Worm (Caenorhabditis elegans) whole organism, early embryonic: ENCODE data around the gene cyp-33C5.

Experiments
- B0310.2 ChIP-seq: sonication (generic microtip); optimal IDR thresholded peaks from 2 replicates; lab custom pipeline; 2016; ENCODE audit warnings: mild to moderate bottlenecking, missing genetic modification characterization, missing compliant biosample characterization
- aly-1 ChIP-seq: sonication (generic microtip); optimal IDR thresholded peaks from 2 replicates; lab custom pipeline; 2016; ENCODE audit warnings: missing genetic modification characterization, missing compliant biosample characterization
- ama-1 ChIP-seq: fragments of 150-350 bp; optimal IDR thresholded peaks from 2 replicates; lab custom pipeline; 2014
- ceh-13 ChIP-seq: fragments of 200-800 bp; sonication (Bioruptor generic); optimal IDR thresholded peaks from 2 replicates; lab custom pipeline; 2018; ENCODE audit warnings: mild to moderate bottlenecking, missing genetic modification characterization, missing compliant biosample characterization
- ceh-36 ChIP-seq: sonication (generic microtip); optimal IDR thresholded peaks from 2 replicates; lab custom pipeline; 2016; ENCODE audit warnings: missing genetic modification characterization, inconsistent platforms, missing compliant biosample characterization
- ets-7 ChIP-seq: sonication (generic microtip); optimal IDR thresholded peaks from 2 replicates; lab custom pipeline; 2016; ENCODE audit warnings: missing genotype, missing genetic modification characterization, missing compliant biosample characterization
- flt-1 ChIP-seq: fragments of 200-800 bp; sonication (Bioruptor generic); IDR thresholded peaks from 2 replicates; pipeline ENCODE4 v1.3.6; 2022; ENCODE audit warnings: missing genetic modification characterization, missing compliant biosample characterization
- hmg-4 ChIP-seq: fragments of 200-800 bp; sonication (Bioruptor generic); optimal IDR thresholded peaks from 2 replicates; lab custom pipeline; 2018; ENCODE audit warnings: mild to moderate bottlenecking, missing genetic modification characterization, missing compliant biosample characterization
- pes-1 ChIP-seq: fragments of 200-800 bp; sonication (Bioruptor generic); IDR thresholded peaks from 2 replicates; pipeline ENCODE4 v1.3.6; 2022; ENCODE audit warnings: missing genetic modification reagents, missing genetic modification characterization, missing compliant biosample characterization
- sea-1 ChIP-seq: fragments of 200-800 bp; sonication (Bioruptor generic); conservative IDR thresholded peaks from 2 replicates; pipeline ENCODE4 v1.3.6; 2022; ENCODE audit warnings: missing genetic modification characterization, missing compliant biosample characterization
- tbx-11 ChIP-seq: fragments of 200-800 bp; sonication (Bioruptor generic); IDR thresholded peaks from 2 replicates; pipeline ENCODE4 v1.3.6; 2022; ENCODE audit warnings: missing genetic modification characterization, missing compliant biosample characterization
- tbx-37 ChIP-seq: fragments of 200-800 bp; sonication (Bioruptor generic); conservative IDR thresholded peaks from 2 replicates; pipeline ENCODE4 v1.3.6; 2022; ENCODE audit warnings: missing genetic modification reagents, missing genetic modification characterization, missing compliant biosample characterization
- tra-4 ChIP-seq: sonication (generic microtip); optimal IDR thresholded peaks from 2 replicates; lab custom pipeline; 2017; ENCODE audit warnings: missing genetic modification characterization, missing compliant biosample characterization

ce11 chrV:2266958-2267357, 22.2 kb downstream of the cyp-33C5 start, which contains the start of gene nhr-275:
- no peak for TF ChIP-seq ets-7 (tag; lab: Kevin White, UChicago)
- no peak for TF ChIP-seq flt-1
- no peak for TF ChIP-seq tbx-37
- no peak for TF ChIP-seq B0310.2 (tag; lab: Kevin White, UChicago)
- TF ChIP-seq hmg-4 (GFP tag; lab: Kevin White, UChicago): no peak
- TF ChIP-seq ceh-13 (GFP tag; lab: Kevin White, UChicago): no peak
- TF ChIP-seq ama-1 (lab: Kevin White, UChicago): no peak
- no peak for TF ChIP-seq pes-1 (GFP tag; lab: Robert Waterston, UW)
- no peak for TF ChIP-seq tra-4 (tag; lab: Kevin White, UChicago)
- no peak for TF ChIP-seq tbx-11
- no peak for TF ChIP-seq aly-1 (tag; lab: Kevin White, UChicago)
- TF ChIP-seq ceh-36 (tag; lab: Kevin White, UChicago): no peak
- TF ChIP-seq sea-1 (GFP tag; lab: Robert Waterston, UW): no peak
